Worm (Caenorhabditis elegans) whole organism, mixed stage, embryonic: ENCODE measurements around the gene swsn-4.

Experiments used
- M03D4.4 ChIP-seq: sonication (generic microtip); optimal IDR thresholded peaks from 2 replicates; lab custom pipeline; 2017; ENCODE audit warnings: mild to moderate bottlenecking, missing genetic modification characterization, missing compliant biosample characterization
- blmp-1 ChIP-seq: fragments of 150-350 bp; optimal IDR thresholded peaks from 2 replicates; lab custom pipeline; 2014; ENCODE audit warnings: missing biosample characterization, missing genetic modification characterization
- ceh-39 ChIP-seq: fragments of 150-350 bp; optimal IDR thresholded peaks from 2 replicates; lab custom pipeline; 2014; ENCODE audit warnings: missing biosample characterization, missing genetic modification characterization
- ces-1 ChIP-seq: fragments of 150-350 bp; optimal IDR thresholded peaks from 2 replicates; lab custom pipeline; 2014; ENCODE audit warnings: missing biosample characterization, missing genetic modification reagents, missing genetic modification characterization
- elt-3 ChIP-seq: fragments of 150-350 bp; optimal IDR thresholded peaks from 2 replicates; lab custom pipeline; 2014; ENCODE audit warnings: missing biosample characterization, missing genetic modification characterization
- hlh-1 ChIP-seq: fragments of 150-350 bp; optimal IDR thresholded peaks from 2 replicates; lab custom pipeline; 2014; ENCODE audit warnings: missing biosample characterization, missing genetic modification reagents, missing genetic modification characterization
- lin-13 ChIP-seq: fragments of 150-350 bp; optimal IDR thresholded peaks from 2 replicates; lab custom pipeline; 2014; ENCODE audit warnings: missing biosample characterization, missing genetic modification characterization
- lin-32 ChIP-seq: fragments of 200-800 bp; sonication (Bioruptor generic); optimal IDR thresholded peaks from 2 replicates; lab custom pipeline; 2018; ENCODE audit warnings: mild to moderate bottlenecking, missing genetic modification characterization, missing compliant biosample characterization
- lsy-2 ChIP-seq: fragments of 150-350 bp; optimal IDR thresholded peaks from 2 replicates; lab custom pipeline; 2014; ENCODE audit warnings: missing biosample characterization, missing genetic modification characterization
- mep-1 ChIP-seq: fragments of 150-350 bp; optimal IDR thresholded peaks from 2 replicates; lab custom pipeline; 2017; ENCODE audit warnings: missing biosample characterization, missing genetic modification reagents, missing genetic modification characterization, inconsistent platforms
- mls-2 ChIP-seq: sonication (generic microtip); optimal IDR thresholded peaks from 2 replicates; lab custom pipeline; 2016; ENCODE audit warnings: mild to moderate bottlenecking, missing genetic modification characterization, moderate library complexity, missing compliant biosample characterization
- nhr-237 ChIP-seq: fragments of 150-350 bp; optimal IDR thresholded peaks from 2 replicates; lab custom pipeline; 2014; ENCODE audit warnings: missing biosample characterization, missing genetic modification characterization
- nhr-28 ChIP-seq: fragments of 150-350 bp; optimal IDR thresholded peaks from 2 replicates; lab custom pipeline; 2014; ENCODE audit warnings: missing biosample characterization, missing genetic modification characterization
- pha-4 ChIP-seq: fragments of 150-350 bp; optimal IDR thresholded peaks from 2 replicates; lab custom pipeline; 2018; ENCODE audit warnings: missing biosample characterization, missing genetic modification reagents, missing genetic modification characterization
- sptf-1 ChIP-seq: sonication (generic microtip); optimal IDR thresholded peaks from 2 replicates; lab custom pipeline; 2017; ENCODE audit warnings: mild to moderate bottlenecking, missing genetic modification characterization, moderate library complexity, missing compliant biosample characterization
- tbx-8 ChIP-seq: fragments of 200-800 bp; sonication (Bioruptor generic); optimal IDR thresholded peaks from 2 replicates; lab custom pipeline; 2018; ENCODE audit warnings: mild to moderate bottlenecking, missing genetic modification characterization, moderate library complexity, missing compliant biosample characterization
- unc-62 ChIP-seq: fragments of 150-350 bp; optimal IDR thresholded peaks from 2 replicates; lab custom pipeline; 2014; ENCODE audit warnings: missing biosample characterization, missing genetic modification reagents, missing genetic modification characterization
- ztf-11 ChIP-seq: fragments of 150-350 bp; optimal IDR thresholded peaks from 2 replicates; lab custom pipeline; 2014; ENCODE audit warnings: missing biosample characterization, missing genetic modification characterization

The swsn-4 gene

DNA sequence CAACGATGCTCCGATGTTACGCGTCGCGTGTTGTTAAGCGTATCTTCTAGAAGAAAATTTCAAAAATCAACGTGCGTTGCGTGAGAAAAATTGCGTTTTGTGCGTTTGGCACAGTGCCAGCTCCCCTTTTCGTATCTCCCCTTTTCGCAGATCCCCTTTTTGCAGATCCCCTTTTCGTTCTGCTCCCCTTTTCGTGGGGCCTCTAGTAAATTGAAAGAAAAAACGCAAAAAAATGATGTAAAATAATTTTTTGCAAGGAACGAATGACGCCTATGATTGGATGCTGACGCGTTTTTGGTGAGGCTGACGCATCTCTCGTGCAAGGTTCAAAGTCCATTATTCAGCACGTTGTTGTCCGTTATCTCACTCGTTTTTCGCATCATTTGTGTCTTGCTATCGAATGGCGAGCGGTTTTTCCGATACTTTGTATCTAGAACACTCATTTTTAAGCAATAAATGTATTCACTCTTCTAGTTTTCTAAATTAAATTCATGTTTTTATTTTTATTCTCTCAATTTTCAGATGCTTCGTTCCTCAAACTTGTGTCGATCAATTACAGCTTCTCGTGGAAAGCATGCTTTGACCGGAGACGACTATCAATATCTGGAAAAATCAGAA, 53.4 kb downstream of the swsn-4 start, which contains the start of gene cpt-2:
Gene cpt-2 (plus strand): TSS at position 523 of the 618 bp plus-strand sequence.
- TF ChIP-seq unc-62 (GFP tag; lab: Kevin White, UChicago) (peak; percentile 36), lin-13 (peak; percentile 64), ces-1 (GFP tag; lab: Kevin White, UChicago) (peak; percentile 36), mep-1 (tag; lab: Kevin White, UChicago) (peak; percentile 4), nhr-237 (tag; lab: Kevin White, UChicago) (peak; percentile 17), pha-4 (tag; lab: Kevin White, UChicago) (peak; percentile 25), lsy-2 (tag; lab: Kevin White, UChicago) (peak; percentile 17), elt-3 (peak; percentile 28)

- TF ChIP-seq ztf-11 (tag; lab: Kevin White, UChicago) (no peak), mls-2 (tag; lab: Kevin White, UChicago) (no peak), nhr-237 (tag; lab: Kevin White, UChicago) (no peak), blmp-1 (tag; lab: Kevin White, UChicago) (no peak), pha-4 (tag; lab: Kevin White, UChicago) (no peak), sptf-1 (tag; lab: Kevin White, UChicago) (no peak), M03D4.4 (tag; lab: Kevin White, UChicago) (no peak), ces-1 (GFP tag; lab: Kevin White, UChicago) (no peak), lsy-2 (tag; lab: Kevin White, UChicago) (no peak), tbx-8 (GFP tag; lab: Kevin White, UChicago) (no peak), elt-3 (no peak), mep-1 (tag; lab: Kevin White, UChicago) (no peak), unc-62 (GFP tag; lab: Kevin White, UChicago) (no peak), lin-13 (no peak), ceh-39 (no peak), nhr-28 (no peak), hlh-1 (tag; lab: Kevin White, UChicago) (no peak), lin-32 (GFP tag; lab: Kevin White, UChicago) (no peak)
Measured at ce11 chrIV:11180077-11180476, 54.3 kb downstream of the swsn-4 start.
